Worm (Caenorhabditis elegans) whole organism, young adult: ENCODE data around the gene nhr-188.

Source experiments
- F22D6.2 ChIP-seq: sonication (generic microtip); optimal IDR thresholded peaks from 2 replicates; lab custom pipeline; 2016; ENCODE audit warnings: mild to moderate bottlenecking, missing genetic modification characterization, missing compliant biosample characterization
- F49E8.2 ChIP-seq: sonication (generic microtip); optimal IDR thresholded peaks from 3 replicates; lab custom pipeline; 2017; ENCODE audit warnings: missing genetic modification characterization, mild to moderate bottlenecking, missing compliant biosample characterization, antibody characterized with exemption, moderate library complexity; ENCODE audit not compliant: insufficient read depth
- F55B11.4 ChIP-seq: sonication (generic microtip); optimal IDR thresholded peaks from 2 replicates; lab custom pipeline; 2016; ENCODE audit warnings: missing compliant biosample characterization, missing genetic modification characterization, borderline replicate concordance; ENCODE audit not compliant: insufficient read depth
- F57A8.1 ChIP-seq: fragments of 200-800 bp; sonication (Bioruptor generic); optimal IDR thresholded peaks from 2 replicates; lab custom pipeline; 2018; ENCODE audit warnings: mild to moderate bottlenecking, missing genetic modification characterization, moderate library complexity, missing compliant biosample characterization
- Y67H2A.10 ChIP-seq: fragments of 200-800 bp; sonication (Bioruptor generic); conservative IDR thresholded peaks from 2 replicates; pipeline ENCODE4 v1.3.6; 2022; ENCODE audit warnings: missing genetic modification reagents, missing genetic modification characterization, missing compliant biosample characterization
- aptf-2 ChIP-seq: fragments of 200-800 bp; sonication (Bioruptor generic); conservative IDR thresholded peaks from 2 replicates; pipeline ENCODE4 v1.3.6; 2022; ENCODE audit warnings: missing genetic modification reagents, missing genetic modification characterization, missing compliant biosample characterization
- aptf-3 ChIP-seq: fragments of 200-800 bp; sonication (Bioruptor generic); IDR thresholded peaks from 2 replicates; pipeline ENCODE4 v1.3.6; 2022; ENCODE audit warnings: missing genetic modification characterization, missing compliant biosample characterization
- attf-3 ChIP-seq: fragments of 200-800 bp; sonication (Bioruptor generic); conservative IDR thresholded peaks from 2 replicates; pipeline ENCODE4 v1.3.6; 2022; ENCODE audit warnings: missing genetic modification reagents, missing genetic modification characterization, missing compliant biosample characterization
- bed-1 ChIP-seq: fragments of 200-800 bp; sonication (Bioruptor generic); IDR thresholded peaks from 2 replicates; pipeline ENCODE4 v1.3.6; 2022; ENCODE audit warnings: missing genetic modification reagents, missing genetic modification characterization, missing compliant biosample characterization
- cebp-1 ChIP-seq, 2 experiments: fragments of 200-800 bp in 1 of 2; sonication (Bioruptor generic) in 1 of 2; sonication (generic microtip) in 1 of 2; IDR thresholded peaks in 1 of 2; optimal IDR thresholded peaks in 1 of 2; 2 replicates each; pipeline versions ENCODE4 v1.3.6 to Lab custom; 2017 to 2022; ENCODE audit warnings: missing compliant biosample characterization in 2 of 2, missing genetic modification characterization in 2 of 2, mild to moderate bottlenecking in 1 of 2, missing genetic modification reagents in 1 of 2, moderate library complexity in 1 of 2
- ceh-40 ChIP-seq: fragments of 200-800 bp; sonication (Bioruptor generic); IDR thresholded peaks from 2 replicates; pipeline ENCODE4 v1.3.6; 2022; ENCODE audit warnings: missing genetic modification characterization, missing compliant biosample characterization
- ceh-79 ChIP-seq: sonication (generic microtip); optimal IDR thresholded peaks from 2 replicates; lab custom pipeline; 2017; ENCODE audit warnings: mild to moderate bottlenecking, missing genetic modification characterization, missing compliant biosample characterization
- ceh-91 ChIP-seq: fragments of 200-800 bp; sonication (Bioruptor generic); IDR thresholded peaks from 2 replicates; pipeline ENCODE4 v1.3.6; 2022; ENCODE audit warnings: missing genetic modification reagents, missing genetic modification characterization, missing compliant biosample characterization
- die-1 ChIP-seq: sonication (generic microtip); optimal IDR thresholded peaks from 2 replicates; lab custom pipeline; 2016; ENCODE audit warnings: missing genotype, mild to moderate bottlenecking, missing genetic modification characterization, missing compliant biosample characterization
- efl-1 ChIP-seq: fragments of 150-350 bp; optimal IDR thresholded peaks from 2 replicates; lab custom pipeline; 2014; ENCODE audit warnings: missing biosample characterization, missing genetic modification reagents, missing genetic modification characterization
- egl-44 ChIP-seq: fragments of 200-800 bp; sonication (Bioruptor generic); IDR thresholded peaks from 2 replicates; pipeline ENCODE4 v1.3.6; 2022; ENCODE audit warnings: missing genetic modification reagents, missing genetic modification characterization, missing compliant biosample characterization
- egrh-3 ChIP-seq: fragments of 200-800 bp; sonication (Bioruptor generic); IDR thresholded peaks from 2 replicates; pipeline ENCODE4 v1.3.6; 2022; ENCODE audit warnings: missing genetic modification reagents, missing genetic modification characterization, missing compliant biosample characterization
- fkh-3 ChIP-seq: sonication (generic microtip); optimal IDR thresholded peaks from 2 replicates; lab custom pipeline; 2016; ENCODE audit warnings: mild to moderate bottlenecking, missing genetic modification characterization, missing compliant biosample characterization
- gei-17 ChIP-seq: fragments of 200-800 bp; sonication (Bioruptor generic); optimal IDR thresholded peaks from 2 replicates; lab custom pipeline; 2018; ENCODE audit warnings: mild to moderate bottlenecking, missing genetic modification characterization, missing compliant biosample characterization
- him-1 ChIP-seq: sonication (generic microtip); optimal IDR thresholded peaks from 2 replicates; lab custom pipeline; 2016; ENCODE audit warnings: missing genotype, missing genetic modification reagents, missing genetic modification characterization, missing compliant biosample characterization
- hlh-26 ChIP-seq: fragments of 200-800 bp; sonication (Bioruptor generic); conservative IDR thresholded peaks from 2 replicates; pipeline ENCODE4 v1.3.6; 2022; ENCODE audit warnings: missing genetic modification reagents, missing genetic modification characterization, missing compliant biosample characterization
- hmg-20 ChIP-seq: fragments of 200-800 bp; sonication (Bioruptor generic); IDR thresholded peaks from 2 replicates; pipeline ENCODE4 v1.3.6; 2022; ENCODE audit warnings: missing genetic modification reagents, missing genetic modification characterization, missing compliant biosample characterization
- hsf-1 ChIP-seq: fragments of 200-800 bp; sonication (Bioruptor generic); IDR thresholded peaks from 2 replicates; pipeline ENCODE4 v1.3.6; 2022; ENCODE audit warnings: missing genetic modification reagents, missing genetic modification characterization, missing compliant biosample characterization
- madf-8 ChIP-seq: fragments of 200-800 bp; sonication (Bioruptor generic); conservative IDR thresholded peaks from 2 replicates; pipeline ENCODE4 v1.3.6; 2022; ENCODE audit warnings: missing genetic modification reagents, missing genetic modification characterization, missing compliant biosample characterization
- mel-28 ChIP-seq: sonication (generic microtip); optimal IDR thresholded peaks from 2 replicates; lab custom pipeline; 2016; ENCODE audit warnings: borderline replicate concordance, mild to moderate bottlenecking, missing genetic modification characterization, missing compliant biosample characterization
- nfyb-1 ChIP-seq: fragments of 200-800 bp; sonication (Bioruptor generic); IDR thresholded peaks from 2 replicates; pipeline ENCODE4 v1.3.6; 2022; ENCODE audit warnings: missing genetic modification reagents, missing genetic modification characterization, missing compliant biosample characterization
- nhr-179 ChIP-seq: sonication (generic microtip); optimal IDR thresholded peaks from 2 replicates; lab custom pipeline; 2016; ENCODE audit warnings: mild to moderate bottlenecking, missing genetic modification characterization, missing compliant biosample characterization
- nhr-27 ChIP-seq: fragments of 200-800 bp; sonication (Bioruptor generic); optimal IDR thresholded peaks from 2 replicates; lab custom pipeline; 2018; ENCODE audit warnings: mild to moderate bottlenecking, missing genetic modification characterization, moderate library complexity, missing compliant biosample characterization
- nhr-90 ChIP-seq: sonication (generic microtip); optimal IDR thresholded peaks from 2 replicates; lab custom pipeline; 2016; ENCODE audit warnings: missing genotype, mild to moderate bottlenecking, missing genetic modification characterization, missing compliant biosample characterization
- pha-4 ChIP-seq: fragments of 150-350 bp; sonication (generic microtip); optimal IDR thresholded peaks from 2 replicates; lab custom pipeline; 2014; ENCODE audit warnings: missing biosample characterization, missing genetic modification reagents, missing genetic modification characterization
- rpc-1 ChIP-seq, 2 experiments: fragments of 150-350 bp in 1 of 2; sonication (generic microtip) in 1 of 2; optimal IDR thresholded peaks; 2 replicates each; lab custom pipeline; 2014 to 2018; ENCODE audit warnings: missing biosample characterization in 1 of 2, missing genetic modification characterization in 1 of 2, missing genetic modification reagents in 1 of 2, missing genotype in 1 of 2
- sdz-38 ChIP-seq: sonication (generic microtip); optimal IDR thresholded peaks from 2 replicates; lab custom pipeline; 2016; ENCODE audit warnings: missing genotype, missing genetic modification characterization, missing compliant biosample characterization
- somi-1 ChIP-seq: fragments of 200-800 bp; sonication (Bioruptor generic); optimal IDR thresholded peaks from 2 replicates; lab custom pipeline; 2018; ENCODE audit warnings: mild to moderate bottlenecking, missing genetic modification characterization, missing compliant biosample characterization
- tlf-1 ChIP-seq: fragments of 200-800 bp; sonication (Bioruptor generic); optimal IDR thresholded peaks from 2 replicates; lab custom pipeline; 2018; ENCODE audit warnings: mild to moderate bottlenecking, missing genetic modification characterization, missing compliant biosample characterization
- unc-62 ChIP-seq: fragments of 150-350 bp; optimal IDR thresholded peaks from 2 replicates; lab custom pipeline; 2014; ENCODE audit warnings: missing biosample characterization, missing genetic modification reagents, missing genetic modification characterization
- xnd-1 ChIP-seq: sonication (generic microtip); optimal IDR thresholded peaks from 2 replicates; lab custom pipeline; 2016; ENCODE audit warnings: missing genotype, missing genetic modification reagents, missing genetic modification characterization, missing compliant biosample characterization
- ztf-22 ChIP-seq: fragments of 200-800 bp; sonication (Bioruptor generic); optimal IDR thresholded peaks from 2 replicates; lab custom pipeline; 2018; ENCODE audit warnings: mild to moderate bottlenecking, missing genetic modification characterization, moderate library complexity, missing compliant biosample characterization
- ztf-28 ChIP-seq: fragments of 200-800 bp; sonication (Bioruptor generic); IDR thresholded peaks from 2 replicates; pipeline ENCODE4 v1.3.6; 2022; ENCODE audit warnings: missing genetic modification reagents, missing genetic modification characterization, missing compliant biosample characterization
- ztf-6 ChIP-seq: fragments of 200-800 bp; sonication (Bioruptor generic); IDR thresholded peaks from 2 replicates; pipeline ENCODE4 v1.3.6; 2022; ENCODE audit warnings: missing genetic modification reagents, missing genetic modification characterization, missing compliant biosample characterization

nhr-188 gene

DNA sequence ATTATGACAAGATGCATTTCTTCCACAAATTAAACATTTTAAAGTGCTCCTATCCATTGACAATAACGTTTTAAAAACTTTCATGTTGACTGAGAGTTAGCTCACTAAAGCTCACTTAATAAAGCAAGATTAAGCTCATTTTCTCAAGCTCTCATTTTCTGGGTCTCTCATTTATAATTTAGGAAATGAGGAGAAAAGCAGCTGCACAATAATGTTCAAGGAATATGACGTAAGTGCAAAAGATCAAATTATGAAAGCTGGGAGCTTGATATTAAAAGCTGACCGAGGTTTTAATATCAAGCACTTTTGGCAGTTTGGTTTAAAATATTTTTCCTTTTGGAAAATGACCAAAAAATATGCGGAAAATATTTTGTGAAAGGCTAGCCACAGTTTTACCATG lies at the start of gene nhr-188:
Gene nhr-188, minus strand, starts transcription at position 84 of the 400 bp plus-strand sequence.
- TF ChIP-seq egrh-3 (GFP tag; lab: Robert Waterston, UW), result no peak
- no peak for TF ChIP-seq nhr-90 (tag; lab: Kevin White, UChicago)
- no peak for TF ChIP-seq ztf-22 (GFP tag; lab: Kevin White, UChicago)
- TF ChIP-seq him-1 (tag; lab: Kevin White, UChicago), result no peak
- no peak for TF ChIP-seq F22D6.2 (tag; lab: Kevin White, UChicago)
- no peak for TF ChIP-seq efl-1
- TF ChIP-seq rpc-1 (optimal IDR thresholded peaks at IDR 0.05; lab: Kevin White, UChicago), result no peak
- no peak for TF ChIP-seq rpc-1 (tag; optimal IDR thresholded peaks at IDR 0.05; lab: Kevin White, UChicago)
- no peak for TF ChIP-seq ceh-79 (tag; lab: Kevin White, UChicago)
- TF ChIP-seq hsf-1, result no peak
- no peak for TF ChIP-seq hmg-20
- no peak for TF ChIP-seq nhr-179 (tag; lab: Kevin White, UChicago)
- no peak for TF ChIP-seq ztf-6 (GFP tag; lab: Robert Waterston, UW)
- TF ChIP-seq, all 124 proteins: peak for 0

ce11 chrV:3905841-3906240 lies 48.2 kb upstream of the nhr-188 start, which contains the start of gene nhr-156:
nhr-156 (plus strand) TSS chrV:3906106.
- TF ChIP-seq ceh-91 (no peak), ztf-28 (GFP tag; lab: Robert Waterston, UW) (no peak), egl-44 (GFP tag; lab: Robert Waterston, UW) (no peak), attf-3 (GFP tag; lab: Robert Waterston, UW) (no peak), somi-1 (no peak), tlf-1 (GFP tag; lab: Kevin White, UChicago) (no peak), F55B11.4 (tag; lab: Kevin White, UChicago) (no peak), cebp-1 (GFP tag; IDR thresholded peaks at IDR 0.05; lab: Robert Waterston, UW) (no peak), cebp-1 (tag; optimal IDR thresholded peaks at IDR 0.05; lab: Kevin White, UChicago) (no peak), aptf-2 (GFP tag; lab: Robert Waterston, UW) (no peak), nhr-90 (tag; lab: Kevin White, UChicago) (no peak), sdz-38 (tag; lab: Kevin White, UChicago) (no peak), xnd-1 (tag; lab: Kevin White, UChicago) (no peak), mel-28 (tag; lab: Kevin White, UChicago) (no peak), hmg-20 (no peak), fkh-3 (no peak), ceh-40 (GFP tag; lab: Robert Waterston, UW) (no peak)

ce11 chrV:3903424-3903823 lies 45.8 kb upstream of the nhr-188 start:
- TF ChIP-seq nfyb-1 (no peak), hlh-26 (GFP tag; lab: Robert Waterston, UW) (no peak), egrh-3 (GFP tag; lab: Robert Waterston, UW) (no peak), gei-17 (GFP tag; lab: Kevin White, UChicago) (no peak), cebp-1 (GFP tag; IDR thresholded peaks at IDR 0.05; lab: Robert Waterston, UW) (no peak), cebp-1 (tag; optimal IDR thresholded peaks at IDR 0.05; lab: Kevin White, UChicago) (no peak), F49E8.2 (tag; lab: Kevin White, UChicago) (no peak), F57A8.1 (GFP tag; lab: Kevin White, UChicago) (no peak), nhr-27 (tag; lab: Kevin White, UChicago) (no peak), unc-62 (no peak), bed-1 (GFP tag; lab: Robert Waterston, UW) (no peak), F55B11.4 (tag; lab: Kevin White, UChicago) (no peak), ceh-79 (tag; lab: Kevin White, UChicago) (no peak), ztf-28 (GFP tag; lab: Robert Waterston, UW) (no peak), pha-4 (tag; lab: Kevin White, UChicago) (no peak), die-1 (no peak), Y67H2A.10 (GFP tag; lab: Robert Waterston, UW) (no peak), aptf-3 (no peak), madf-8 (GFP tag; lab: Robert Waterston, UW) (no peak)
